Worm (Caenorhabditis elegans) whole organism, L4 larva: ENCODE results near the gene iars-1.

Experiments
- D1046.2 ChIP-seq: fragments of 200-800 bp; sonication (Bioruptor generic); IDR thresholded peaks from 2 replicates; pipeline ENCODE4 v1.3.6; 2022; ENCODE audit warnings: missing genetic modification characterization, missing compliant biosample characterization
- Y48G9A.11 ChIP-seq: fragments of 200-800 bp; sonication (Bioruptor generic); IDR thresholded peaks from 2 replicates; pipeline ENCODE4 v1.3.6; 2022; ENCODE audit warnings: missing genetic modification reagents, missing genetic modification characterization, missing compliant biosample characterization
- Y5F2A.4 ChIP-seq: fragments of 200-800 bp; sonication (Bioruptor generic); optimal IDR thresholded peaks from 2 replicates; lab custom pipeline; 2018; ENCODE audit warnings: mild to moderate bottlenecking, missing genetic modification characterization, missing compliant biosample characterization
- ZK337.2 ChIP-seq: fragments of 200-800 bp; sonication (Bioruptor generic); IDR thresholded peaks from 2 replicates; pipeline ENCODE4 v1.3.6; 2022; ENCODE audit warnings: missing genetic modification reagents, missing genetic modification characterization, missing compliant biosample characterization
- ZK546.5 ChIP-seq, 2 experiments: sonication (generic microtip); optimal IDR thresholded peaks; 2 replicates each; lab custom pipeline; 2017; ENCODE audit warnings: missing biosample characterization in 2 of 2, missing genetic modification characterization in 2 of 2
- aha-1 ChIP-seq: fragments of 150-350 bp; peaks from one replicate; lab custom pipeline; 2014; ENCODE audit warnings: missing biosample characterization, missing genetic modification characterization
- ceh-20 ChIP-seq: fragments of 200-800 bp; sonication (Bioruptor generic); IDR thresholded peaks from 2 replicates; pipeline ENCODE4 v1.3.6; 2022; ENCODE audit warnings: missing genetic modification reagents, missing genetic modification characterization, missing compliant biosample characterization
- daf-12 ChIP-seq: fragments of 150-350 bp; optimal IDR thresholded peaks from 2 replicates; lab custom pipeline; 2014; ENCODE audit warnings: missing biosample characterization, missing genetic modification reagents, missing genetic modification characterization
- daf-16 ChIP-seq, 3 experiments: sonication (generic microtip); optimal IDR thresholded peaks; 2 replicates each; lab custom pipeline; 2016 to 2017; ENCODE audit warnings: missing genetic modification characterization in 3 of 3, missing genetic modification reagents in 3 of 3, mild to moderate bottlenecking in 2 of 3, missing compliant biosample characterization in 2 of 3, missing biosample characterization in 1 of 3, moderate library complexity in 1 of 3
- daf-19 ChIP-seq: fragments of 200-800 bp; sonication (Bioruptor generic); conservative IDR thresholded peaks from 2 replicates; pipeline ENCODE4 v1.3.6; 2022; ENCODE audit warnings: missing genetic modification characterization, missing compliant biosample characterization
- dmd-6 ChIP-seq: fragments of 200-800 bp; sonication (Bioruptor generic); IDR thresholded peaks from 2 replicates; pipeline ENCODE4 v1.3.6; 2022; ENCODE audit warnings: missing genetic modification reagents, missing genetic modification characterization, missing compliant biosample characterization
- dve-1 ChIP-seq: sonication (generic microtip); optimal IDR thresholded peaks from 2 replicates; lab custom pipeline; 2017; ENCODE audit warnings: antibody characterized with exemption, mild to moderate bottlenecking, missing genetic modification characterization, missing compliant biosample characterization; ENCODE audit not compliant: insufficient read depth
- egl-43 ChIP-seq: fragments of 200-800 bp; sonication (Bioruptor generic); IDR thresholded peaks from 2 replicates; pipeline ENCODE4 v1.3.6; 2022; ENCODE audit warnings: missing genetic modification reagents, missing genetic modification characterization, missing compliant biosample characterization
- fkh-10 ChIP-seq: fragments of 150-350 bp; optimal IDR thresholded peaks from 2 replicates; lab custom pipeline; 2014; ENCODE audit warnings: missing biosample characterization, missing genetic modification reagents, missing genetic modification characterization
- gei-8 ChIP-seq: fragments of 200-800 bp; sonication (Bioruptor generic); optimal IDR thresholded peaks from 2 replicates; lab custom pipeline; 2018; ENCODE audit warnings: mild to moderate bottlenecking, missing genetic modification characterization, missing compliant biosample characterization
- hlh-11 ChIP-seq: fragments of 200-800 bp; sonication (Bioruptor generic); optimal IDR thresholded peaks from 2 replicates; lab custom pipeline; 2018; ENCODE audit warnings: mild to moderate bottlenecking, missing genetic modification characterization, missing compliant biosample characterization
- hlh-30 ChIP-seq: sonication (generic microtip); optimal IDR thresholded peaks from 2 replicates; lab custom pipeline; 2017; ENCODE audit warnings: antibody characterized with exemption, mild to moderate bottlenecking, missing genetic modification characterization, missing compliant biosample characterization; ENCODE audit not compliant: insufficient read depth
- jun-1 ChIP-seq: fragments of 150-350 bp; optimal IDR thresholded peaks from 2 replicates; lab custom pipeline; 2014; ENCODE audit warnings: missing biosample characterization, missing genetic modification reagents, missing genetic modification characterization
- lim-7 ChIP-seq: fragments of 200-800 bp; sonication (Bioruptor generic); IDR thresholded peaks from 2 replicates; pipeline ENCODE4 v1.3.6; 2022; ENCODE audit warnings: missing genetic modification characterization, missing compliant biosample characterization
- lin-1 ChIP-seq: fragments of 200-800 bp; sonication (Bioruptor generic); IDR thresholded peaks from 2 replicates; pipeline ENCODE4 v1.3.6; 2022; ENCODE audit warnings: missing genetic modification reagents, missing genetic modification characterization, missing compliant biosample characterization
- lsy-2 ChIP-seq, 2 experiments: fragments of 150-350 bp in 1 of 2; sonication (generic microtip) in 1 of 2; optimal IDR thresholded peaks; 2 replicates each; lab custom pipeline; 2014 to 2017; ENCODE audit warnings: missing biosample characterization in 2 of 2, missing genetic modification characterization in 2 of 2
- mes-2 ChIP-seq: sonication (generic microtip); optimal IDR thresholded peaks from 2 replicates; lab custom pipeline; 2016; ENCODE audit warnings: missing genotype, mild to moderate bottlenecking, missing genetic modification characterization, missing compliant biosample characterization; ENCODE audit not compliant: poor library complexity, severe bottlenecking
- mxl-3 ChIP-seq: fragments of 200-800 bp; sonication (Bioruptor generic); optimal IDR thresholded peaks from 2 replicates; lab custom pipeline; 2018; ENCODE audit warnings: mild to moderate bottlenecking, missing genetic modification characterization, missing compliant biosample characterization
- nhr-102 ChIP-seq: sonication (generic microtip); optimal IDR thresholded peaks from 2 replicates; lab custom pipeline; 2016; ENCODE audit warnings: mild to moderate bottlenecking, missing genetic modification characterization, moderate library complexity, missing compliant biosample characterization
- nhr-28 ChIP-seq: fragments of 150-350 bp; optimal IDR thresholded peaks from 2 replicates; lab custom pipeline; 2014; ENCODE audit warnings: missing biosample characterization, missing genetic modification characterization
- nhr-41 ChIP-seq: fragments of 200-800 bp; sonication (Bioruptor generic); IDR thresholded peaks from 2 replicates; pipeline ENCODE4 v1.3.6; 2022; ENCODE audit warnings: missing genetic modification reagents, missing genetic modification characterization, missing compliant biosample characterization
- nhr-48 ChIP-seq: sonication (generic microtip); optimal IDR thresholded peaks from 2 replicates; lab custom pipeline; 2016; ENCODE audit warnings: mild to moderate bottlenecking, missing genetic modification characterization, missing compliant biosample characterization
- nhr-77 ChIP-seq: fragments of 150-350 bp; optimal IDR thresholded peaks from 2 replicates; lab custom pipeline; 2014; ENCODE audit warnings: missing biosample characterization, missing genetic modification characterization
- pha-4 ChIP-seq, 2 experiments: fragments of 150-350 bp in 1 of 2; fragments of 200-800 bp in 1 of 2; sonication (Bioruptor generic) in 1 of 2; IDR thresholded peaks in 1 of 2; optimal IDR thresholded peaks in 1 of 2; 2 replicates each; pipeline versions ENCODE4 v1.3.6 to Lab custom; 2014 to 2022; ENCODE audit warnings: missing genetic modification characterization in 2 of 2, missing genetic modification reagents in 2 of 2, missing biosample characterization in 1 of 2, missing compliant biosample characterization in 1 of 2
- php-3 ChIP-seq: fragments of 200-800 bp; sonication (Bioruptor generic); IDR thresholded peaks from 2 replicates; pipeline ENCODE4 v1.3.6; 2022; ENCODE audit warnings: missing genetic modification reagents, missing genetic modification characterization, missing compliant biosample characterization
- pqm-1 ChIP-seq: sonication (generic microtip); optimal IDR thresholded peaks from 2 replicates; lab custom pipeline; 2017; ENCODE audit warnings: missing biosample characterization, missing genetic modification characterization
- rbr-2 ChIP-seq: sonication (generic microtip); optimal IDR thresholded peaks from 2 replicates; lab custom pipeline; 2016; ENCODE audit warnings: missing genotype, missing genetic modification characterization, missing compliant biosample characterization
- snpc-4 ChIP-seq: fragments of 150-350 bp; optimal IDR thresholded peaks from 2 replicates; lab custom pipeline; 2014; ENCODE audit warnings: missing biosample characterization, missing genetic modification characterization
- spr-1 ChIP-seq: sonication (generic microtip); optimal IDR thresholded peaks from 2 replicates; lab custom pipeline; 2016; ENCODE audit warnings: mild to moderate bottlenecking, missing genetic modification characterization, missing compliant biosample characterization
- unc-130 ChIP-seq: sonication (generic microtip); optimal IDR thresholded peaks from 2 replicates; lab custom pipeline; 2016; ENCODE audit warnings: missing genetic modification reagents, missing genetic modification characterization, missing compliant biosample characterization
- zip-2 ChIP-seq: fragments of 150-350 bp; optimal IDR thresholded peaks from 2 replicates; lab custom pipeline; 2014; ENCODE audit warnings: missing biosample characterization, missing genetic modification characterization
- ztf-11 ChIP-seq: fragments of 150-350 bp; optimal IDR thresholded peaks from 2 replicates; lab custom pipeline; 2014; ENCODE audit warnings: missing biosample characterization, missing genetic modification characterization
- ztf-7 ChIP-seq: fragments of 150-350 bp; optimal IDR thresholded peaks from 2 replicates; lab custom pipeline; 2014; ENCODE audit warnings: missing biosample characterization, missing genetic modification characterization

The iars-1 gene

ce11 chrIV:10330962-10331361 lies 37.4 kb upstream of the iars-1 start (continued):
- TF ChIP-seq nhr-48 (tag; lab: Kevin White, UChicago) (no peak), daf-12 (tag; lab: Kevin White, UChicago) (no peak), unc-130 (no peak), Y48G9A.11 (no peak), ztf-7 (tag; lab: Kevin White, UChicago) (no peak), jun-1 (tag; lab: Kevin White, UChicago) (no peak), rbr-2 (peak; percentile 15), ZK337.2 (GFP tag; lab: Robert Waterston, UW) (no peak), daf-19 (GFP tag; lab: Robert Waterston, UW) (no peak), spr-1 (no peak), nhr-102 (tag; lab: Kevin White, UChicago) (peak; percentile 14), mxl-3 (peak; percentile 97), lsy-2 (tag; optimal IDR thresholded peaks at IDR 0.05; lab: Kevin White, UChicago) (no peak), egl-43 (GFP tag; lab: Robert Waterston, UW) (peak; percentile 37; the same call in 1 of the 2 replicates), aha-1 (peak; percentile 72), ZK546.5 (tag; optimal IDR thresholded peaks at IDR 0.05; lab: Kevin White, UChicago) (no peak), dve-1 (peak; percentile 61), ceh-20 (GFP tag; lab: Robert Waterston, UW) (no peak)

ce11 chrIV:10331882-10332281 lies 36.5 kb upstream of the iars-1 start:
- peak; percentile 18 for TF ChIP-seq mxl-3
- peak; percentile 81 for TF ChIP-seq php-3 (GFP tag; lab: Robert Waterston, UW)
- TF ChIP-seq ztf-11 (tag; lab: Kevin White, UChicago) = no peak
- TF ChIP-seq hlh-11 (tag; lab: Kevin White, UChicago) = peak; percentile 78
- peak in 1 of 2 experiments; percentile 23 for TF ChIP-seq lsy-2 (tag; optimal IDR thresholded peaks at IDR 0.05; lab: Kevin White, UChicago)
- TF ChIP-seq pqm-1 = peak; percentile 18
- TF ChIP-seq snpc-4 (tag; lab: Kevin White, UChicago) = no peak
- no peak for TF ChIP-seq daf-16 (GFP tag; optimal IDR thresholded peaks at IDR 0.05; lab: Kevin White, UChicago)
- peak; percentile 85 for TF ChIP-seq daf-16 (tag; optimal IDR thresholded peaks at IDR 0.05; lab: Kevin White, UChicago)
- peak; percentile 21; the same call in 1 of the 2 replicates for TF ChIP-seq ceh-20 (GFP tag; lab: Robert Waterston, UW)
- 0 out of 2 replicates have a peak, but pooled peaks have one; percentile 9 for TF ChIP-seq pha-4 (GFP tag; IDR thresholded peaks at IDR 0.05; lab: Robert Waterston, UW)
- no peak for TF ChIP-seq pha-4 (tag; optimal IDR thresholded peaks at IDR 0.05; lab: Kevin White, UChicago)
- no peak for TF ChIP-seq lim-7 (GFP tag; lab: Robert Waterston, UW)
- TF ChIP-seq nhr-41 (GFP tag; lab: Robert Waterston, UW) = no peak
- TF ChIP-seq dve-1 = peak; percentile 70
- TF ChIP-seq zip-2 (tag; lab: Kevin White, UChicago) = no peak
- TF ChIP-seq nhr-28 = peak; percentile 69
- TF ChIP-seq mes-2 (tag; lab: Kevin White, UChicago) = peak; percentile 16
- peak; percentile 75 for TF ChIP-seq dmd-6
- TF ChIP-seq nhr-77 (tag; lab: Kevin White, UChicago) = peak; percentile 78
- peak; percentile 26 for TF ChIP-seq hlh-30 (tag; lab: Kevin White, UChicago)
- no peak for TF ChIP-seq gei-8 (GFP tag; lab: Kevin White, UChicago)
- TF ChIP-seq lin-1 (GFP tag; lab: Robert Waterston, UW) = peak; percentile 72; the same call in 1 of the 2 replicates

ce11 chrIV:10337286-10337685 lies 31.1 kb upstream of the iars-1 start:
- no peak for TF ChIP-seq fkh-10 (GFP tag; lab: Kevin White, UChicago)
- peak; percentile 92 for TF ChIP-seq aha-1
- no peak for TF ChIP-seq Y5F2A.4 (GFP tag; lab: Kevin White, UChicago)
- TF ChIP-seq D1046.2 (GFP tag; lab: Robert Waterston, UW) = no peak
